Fruit fly (Drosophila melanogaster) whole organism, larva: ENCODE results near the gene CG18744.

Experiments
- noc ChIP-seq: fragments of 200-800 bp; sonication (Bioruptor generic); optimal IDR thresholded peaks from 3 replicates; lab custom pipeline; 2019; ENCODE audit warnings: missing biosample characterization, mild to moderate bottlenecking, missing genetic modification characterization, moderate library complexity

The CG18744 gene

DNA sequence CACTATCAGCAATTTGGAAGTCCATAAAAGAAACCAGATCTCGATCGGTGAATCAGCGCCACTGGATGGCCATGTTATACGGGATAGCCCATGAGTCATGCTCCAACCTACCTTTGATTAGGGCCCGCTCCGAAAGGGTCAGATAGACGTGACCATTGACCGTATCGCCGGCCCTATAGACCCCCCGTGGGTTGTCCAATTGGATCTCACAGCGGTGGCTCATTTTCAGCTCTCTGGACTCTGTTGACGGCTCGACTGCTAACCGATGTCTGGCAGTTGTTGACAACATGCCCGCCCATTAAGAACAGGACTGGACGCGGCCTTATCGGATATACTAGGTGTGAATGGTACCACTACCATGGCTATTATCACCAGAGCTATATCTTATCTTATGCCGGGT is at the start of gene CG18744:
CG18744 (minus strand) TSS at position 247 of the 400 bp plus-strand sequence.
- peak; percentile 19 for TF ChIP-seq noc (tag; lab: Kevin White, UChicago)

DNA sequence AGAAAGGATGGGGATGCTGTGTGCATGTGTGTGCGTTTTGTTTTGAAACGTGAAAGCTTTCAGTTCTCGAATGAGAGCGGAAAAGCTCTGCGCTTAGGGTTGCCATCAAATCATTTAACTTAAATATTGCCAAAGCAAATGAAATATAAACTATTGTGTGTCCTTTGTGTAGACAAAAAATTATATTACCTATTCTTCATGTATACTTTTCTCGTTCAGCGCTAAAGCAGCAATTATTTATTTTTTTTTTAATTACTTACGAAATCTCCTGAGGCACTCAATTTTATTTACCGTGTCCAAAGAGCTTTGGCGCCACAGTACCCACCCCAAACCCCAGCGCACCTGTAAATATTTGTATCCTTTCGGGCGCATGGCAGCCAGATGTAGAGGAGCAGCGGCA is 23.0 kb upstream of the CG18744 start:
- no peak for TF ChIP-seq noc (tag; lab: Kevin White, UChicago)

DNA sequence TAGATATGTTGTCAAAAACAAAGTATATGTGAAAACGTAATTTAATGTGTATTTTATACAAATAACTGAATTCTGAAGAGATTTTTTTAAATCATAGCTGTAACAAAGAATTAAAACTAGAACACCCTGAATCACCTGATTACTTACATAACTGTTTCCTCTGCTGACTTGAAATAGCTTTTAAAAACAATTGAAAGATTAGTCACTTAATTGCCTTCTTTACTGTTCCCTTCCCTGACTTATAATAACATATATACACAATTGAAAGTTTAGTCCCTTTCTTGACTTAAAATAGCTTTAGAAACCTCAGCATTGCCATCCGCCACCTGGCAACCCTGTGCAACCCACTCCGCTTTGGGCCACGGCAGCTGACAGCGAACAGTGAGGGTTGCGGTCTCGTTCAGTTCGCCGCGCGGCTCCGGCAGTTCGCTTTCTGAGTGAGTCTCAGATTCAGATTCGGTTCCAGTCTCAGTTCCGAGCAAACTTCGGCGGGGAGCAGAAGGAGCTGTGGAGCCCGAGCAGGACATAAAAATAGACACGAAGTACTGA is 15.5 kb upstream of the CG18744 start, which contains the start of gene CG34384:
CG34384 (plus strand) TSS at position 381 of the 549 bp plus-strand sequence.
- no peak for TF ChIP-seq noc (tag; lab: Kevin White, UChicago)

DNA sequence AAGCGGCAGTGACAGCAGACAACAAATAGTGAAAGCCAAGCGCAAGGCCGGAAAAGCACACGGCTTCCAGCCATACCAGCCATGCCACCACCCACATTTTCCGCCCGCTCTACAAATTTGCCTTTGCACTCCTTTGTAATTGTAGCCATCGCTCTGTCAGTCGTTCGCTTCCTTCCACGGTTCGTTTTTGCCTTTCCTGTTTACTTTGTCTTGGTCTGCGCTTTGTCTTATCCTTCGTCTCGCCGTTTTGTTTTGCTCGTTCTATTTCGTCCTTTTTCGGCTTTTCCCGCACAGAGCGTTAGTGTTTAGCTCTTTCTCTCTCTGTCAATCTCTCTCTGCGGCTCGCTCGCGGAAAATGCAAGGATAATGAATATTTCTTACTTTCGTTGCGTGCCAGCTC is 14.9 kb upstream of the CG18744 start:
- no peak for TF ChIP-seq noc (tag; lab: Kevin White, UChicago)

DNA sequence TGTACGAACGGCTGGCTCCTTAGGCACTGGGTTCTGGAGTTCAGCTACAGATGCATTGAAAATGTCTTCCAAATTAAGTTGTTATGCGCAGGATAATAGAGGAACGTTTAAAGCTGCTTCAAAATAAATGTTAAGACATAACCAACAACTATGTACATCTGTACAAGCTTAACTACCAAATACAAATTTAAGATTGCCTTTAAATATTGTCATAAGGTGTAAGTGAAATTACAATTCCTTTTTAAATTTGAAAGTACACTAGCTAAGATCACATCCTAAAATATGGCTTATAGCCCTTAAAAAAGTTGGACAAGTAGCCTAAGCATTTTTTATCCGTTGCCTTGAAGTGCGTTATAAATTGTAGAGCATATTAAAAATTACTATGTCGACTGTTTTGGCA is 12.9 kb upstream of the CG18744 start, which contains the start of gene CG31473:
CG31473 (plus strand) TSS at position 301 of the 400 bp plus-strand sequence.
- TF ChIP-seq noc (tag; lab: Kevin White, UChicago), result no peak

DNA sequence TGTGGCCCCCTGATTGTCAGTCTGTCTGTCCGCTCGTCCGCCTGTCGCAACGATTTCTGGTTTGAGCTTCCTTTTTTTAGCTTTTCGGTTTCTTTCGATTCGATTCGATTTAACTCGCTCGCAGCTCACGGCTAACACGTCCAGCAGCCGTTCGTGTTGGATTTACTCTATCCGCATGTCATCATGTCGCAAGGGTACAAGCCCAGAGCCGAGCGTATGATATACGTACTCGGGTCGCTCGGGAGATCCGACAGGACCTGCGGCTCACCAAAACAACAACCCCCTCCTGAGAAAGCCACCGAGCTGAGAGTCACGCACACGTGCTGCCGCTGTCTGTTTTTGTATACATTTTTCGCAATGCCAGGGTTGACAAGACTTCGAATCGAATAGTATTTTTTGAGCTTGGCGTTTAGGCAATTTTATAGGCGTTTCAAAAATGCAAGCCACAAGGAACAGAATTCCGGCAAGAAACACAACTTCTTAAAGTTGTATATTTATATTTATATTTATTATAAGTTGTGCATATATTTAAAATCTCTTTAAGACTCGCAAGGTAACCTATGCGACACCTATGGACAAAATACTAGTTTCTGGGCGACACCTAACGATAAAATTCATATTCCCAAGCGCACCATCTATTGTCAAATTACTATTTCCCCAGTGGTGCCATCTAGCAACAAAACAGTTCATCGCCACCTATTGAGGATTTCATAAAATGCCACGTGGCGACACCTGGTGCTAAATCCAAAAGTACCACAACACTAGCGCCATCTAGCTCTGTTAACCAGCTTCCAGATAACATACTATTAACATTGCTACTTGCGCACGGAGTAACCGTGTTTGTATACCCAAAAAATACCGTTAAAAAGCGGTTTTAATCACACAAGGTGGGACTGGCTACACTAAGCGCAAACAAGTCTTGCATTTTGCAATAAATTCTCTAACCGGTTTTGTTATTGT is 11.4 kb upstream of the CG18744 start, which contains the start of the genes CG2993 and sgll:
CG2993 (minus strand) TSS at position 353 of the 960 bp plus-strand sequence.
sgll (plus strand) TSS at position 871 of the 960 bp plus-strand sequence.
- no peak for TF ChIP-seq noc (tag; lab: Kevin White, UChicago)

DNA sequence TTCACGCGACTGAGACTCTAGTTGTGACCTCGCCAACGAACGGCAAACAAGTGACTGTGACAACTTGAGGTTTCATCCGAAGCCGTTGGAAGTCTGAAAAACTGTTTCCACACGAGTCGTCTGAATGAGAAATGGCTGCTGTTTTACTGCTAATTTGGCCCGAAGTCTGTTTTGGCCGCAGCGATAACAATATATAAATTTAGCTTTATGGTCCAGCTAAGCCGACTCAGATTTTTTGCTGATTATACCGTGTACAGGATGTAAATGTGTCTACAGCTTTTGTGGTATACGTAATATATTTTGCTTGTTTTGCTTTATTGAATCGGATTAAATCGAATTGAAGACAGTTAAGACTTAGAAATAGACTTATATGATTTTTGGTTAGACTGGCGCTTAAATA is 5.8 kb upstream of the CG18744 start, which contains the start of gene CG18268:
CG18268 (minus strand) TSS at position 101 of the 400 bp plus-strand sequence.
- peak; percentile 36 for TF ChIP-seq noc (tag; lab: Kevin White, UChicago)

DNA sequence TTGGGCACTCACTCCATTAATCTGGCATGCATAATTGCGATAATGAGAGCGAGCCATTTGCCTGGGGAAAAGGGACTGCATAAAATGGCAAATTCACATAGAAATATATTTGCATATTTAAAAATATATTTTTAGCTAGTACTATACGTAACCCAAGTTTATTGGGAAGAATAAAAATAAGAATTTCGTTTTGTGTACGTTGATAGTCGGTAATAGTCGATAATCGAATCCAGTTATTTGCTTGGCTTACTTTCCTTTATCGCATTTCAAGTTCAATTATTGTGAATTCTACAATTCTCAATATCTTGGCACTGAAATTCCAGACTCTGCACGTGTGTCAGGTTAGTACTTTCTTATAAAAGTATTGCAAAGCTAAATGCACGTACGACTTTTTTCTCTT is 4.1 kb upstream of the CG18744 start, which contains the start of gene CG3014:
CG3014 (minus strand) TSS at position 101 of the 400 bp plus-strand sequence.
- TF ChIP-seq noc (tag; lab: Kevin White, UChicago), result no peak

DNA sequence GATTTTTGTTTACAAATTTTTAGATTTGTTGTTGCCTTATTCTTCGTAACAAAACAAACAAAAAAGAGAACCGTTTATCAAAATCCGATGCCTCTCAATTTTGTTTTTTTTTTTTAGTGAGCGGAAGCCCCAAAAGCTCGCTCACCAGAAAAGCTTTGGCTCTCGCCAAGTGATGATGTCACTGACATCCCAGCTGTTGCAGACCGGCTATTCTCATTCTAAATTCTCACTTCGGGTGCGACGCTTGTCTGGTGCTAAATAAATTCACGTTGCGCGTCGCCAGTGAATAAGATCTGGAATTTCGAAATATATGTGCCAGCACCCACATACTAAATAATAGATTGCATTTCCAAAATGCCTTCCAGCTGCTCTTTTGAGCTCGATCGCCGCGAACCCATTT is 4.7 kb downstream of the CG18744 start, which contains the start of gene CG2641:
CG2641 (plus strand) TSS at position 215 of the 400 bp plus-strand sequence.
- TF ChIP-seq noc (tag; lab: Kevin White, UChicago), result peak; percentile 17

DNA sequence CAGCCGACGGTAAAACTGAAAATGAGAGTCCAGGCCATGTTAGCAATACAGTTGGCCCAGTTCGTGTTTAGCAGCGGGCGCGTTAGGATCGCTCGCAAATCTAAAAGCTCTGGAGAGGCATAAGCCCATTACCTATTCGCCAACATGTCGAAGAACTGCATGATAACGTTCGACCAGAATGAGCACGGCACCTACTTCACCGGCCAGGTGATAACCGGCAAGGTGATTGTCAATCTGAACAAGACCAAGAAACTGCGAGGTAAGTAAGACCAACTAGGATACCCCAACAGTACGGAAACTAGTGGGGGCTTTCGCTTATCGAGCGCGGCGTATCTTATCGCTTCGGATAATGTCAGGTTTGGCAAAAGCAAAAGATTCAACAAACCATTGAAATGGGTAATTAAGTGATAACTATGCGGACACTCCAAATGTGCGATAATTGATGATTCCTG is 8.0 kb downstream of the CG18744 start, which contains the start of gene CG10086:
CG10086 (plus strand) TSS at position 51 of the 452 bp plus-strand sequence.
- peak; percentile 44 for TF ChIP-seq noc (tag; lab: Kevin White, UChicago)

DNA sequence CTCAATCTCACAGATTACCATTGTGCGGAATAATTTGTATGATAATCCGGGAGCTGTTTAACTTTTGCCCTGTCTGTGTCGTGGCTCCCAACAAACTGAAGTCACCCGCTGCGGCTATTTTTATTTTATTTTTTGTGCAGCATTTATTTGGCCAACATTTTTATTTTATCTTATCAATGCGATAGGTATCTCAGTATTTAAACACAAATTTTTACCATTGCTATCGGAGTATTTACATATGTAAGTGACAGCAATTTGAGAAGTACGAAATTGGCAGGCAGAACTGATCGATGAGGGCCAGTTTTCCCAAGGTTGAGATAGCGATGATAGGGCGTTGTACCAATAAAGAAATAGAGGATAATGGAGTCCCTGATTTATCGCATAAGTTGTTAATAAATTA is 8.5 kb downstream of the CG18744 start, which contains the start of gene CG18746:
CG18746 (minus strand) TSS at position 101 of the 400 bp plus-strand sequence.
- TF ChIP-seq noc (tag; lab: Kevin White, UChicago), result no peak

DNA sequence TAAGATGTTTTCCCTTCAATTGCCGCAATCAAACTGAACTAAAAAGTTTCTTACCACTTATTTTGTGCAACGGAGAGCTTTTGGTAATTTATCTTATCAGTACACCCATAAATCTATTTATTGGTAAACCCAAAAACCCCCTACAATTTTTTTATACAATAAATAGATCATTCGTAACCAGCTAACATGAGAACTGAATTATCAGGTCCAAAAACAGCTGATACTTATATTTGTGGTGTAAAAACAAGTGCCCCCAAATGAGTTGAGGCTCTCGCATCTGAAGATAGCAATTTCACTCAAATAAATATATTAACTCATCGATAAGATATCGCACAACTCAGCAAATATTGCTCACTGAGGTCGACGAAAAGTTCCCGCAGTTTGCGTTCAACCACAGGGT is 10.7 kb downstream of the CG18744 start, which contains the start of gene CG18748:
CG18748 (minus strand) TSS at position 25 of the 400 bp plus-strand sequence.
- TF ChIP-seq noc (tag; lab: Kevin White, UChicago), result peak; percentile 20

DNA sequence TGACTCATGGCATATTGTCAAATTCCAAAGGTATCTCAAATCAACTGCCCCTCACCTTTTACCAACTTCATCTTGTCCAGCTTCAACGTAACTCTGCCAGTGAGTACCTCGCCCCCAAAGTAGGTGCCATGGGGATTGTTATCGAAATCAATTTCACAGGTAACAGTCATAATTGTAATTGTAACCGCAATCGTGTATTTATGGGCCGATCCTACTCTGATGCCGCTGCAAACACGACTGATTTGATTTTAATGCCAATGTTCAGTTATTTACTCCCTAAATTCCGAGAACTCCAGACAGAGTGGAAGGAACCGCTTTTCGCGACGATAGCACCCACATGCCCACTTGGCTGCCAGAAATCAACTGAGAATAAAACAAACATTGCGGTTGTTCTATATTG is 12.8 kb downstream of the CG18744 start, which contains the start of gene CG18745:
CG18745 (minus strand) TSS at position 336 of the 400 bp plus-strand sequence.
- TF ChIP-seq noc (tag; lab: Kevin White, UChicago), result peak; percentile 41

DNA sequence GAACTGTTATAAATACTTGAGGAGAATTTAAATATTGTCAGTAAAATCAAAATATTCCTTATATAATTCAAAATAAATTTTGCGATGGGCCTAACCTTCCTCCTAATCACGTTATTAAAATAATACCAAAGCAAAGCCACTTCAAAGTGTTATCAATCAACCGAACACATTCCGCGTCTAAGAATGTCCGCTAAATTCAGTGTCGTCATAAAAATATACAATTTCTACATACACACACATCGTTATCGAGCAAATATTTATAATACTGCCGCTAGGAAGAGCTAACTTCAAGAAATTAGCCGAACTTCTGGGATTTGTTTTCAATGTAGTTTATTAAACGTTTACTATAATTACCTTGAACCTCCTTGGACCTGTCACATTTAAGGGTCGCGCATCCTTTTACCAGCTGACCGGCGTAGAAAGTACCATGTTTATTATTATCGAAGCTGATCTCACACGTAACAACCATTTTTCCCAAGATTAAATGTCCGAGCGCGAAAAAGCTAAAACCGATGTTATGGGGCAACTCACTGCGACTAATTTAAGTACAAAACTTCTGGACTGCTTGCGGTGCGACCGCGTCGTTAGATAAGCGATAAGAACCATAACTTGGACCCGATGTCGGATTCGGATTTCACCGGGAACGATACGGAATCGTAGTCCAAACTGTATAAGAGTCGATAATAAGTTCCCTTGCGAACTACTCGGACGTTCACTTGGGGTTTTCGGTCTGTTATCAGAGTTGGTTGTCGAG is 15.5 kb downstream of the CG18744 start, which contains the start of gene CG18747:
CG18747 (minus strand) TSS at position 514 of the 754 bp plus-strand sequence.
- peak; percentile 11 for TF ChIP-seq noc (tag; lab: Kevin White, UChicago)
